Worm (Caenorhabditis elegans): ENCODE data around the gene ZC84.7.

Gene ZC84.7

ce11 chrIII:9185722-9186121, at the start of gene ZC84.7:
Gene ZC84.7 (plus strand): TSS chrIII:9186022.
- TF ChIP-seq ceh-28 (tag; optimal IDR thresholded peaks at IDR 0.05) (no peak), eor-1 (tag; optimal IDR thresholded peaks at IDR 0.05) (no peak), zag-1 (tag; optimal IDR thresholded peaks at IDR 0.05) (no peak), fos-1 (tag; optimal IDR thresholded peaks at IDR 0.05) (no peak), nfya-1 (tag; optimal IDR thresholded peaks at IDR 0.05; ENCODE audit: insufficient read depth) (no peak), fkh-2 (tag; optimal IDR thresholded peaks at IDR 0.05) (no peak), lin-15B (tag; optimal IDR thresholded peaks at IDR 0.05) (no peak), nhr-67 (tag; optimal IDR thresholded peaks at IDR 0.05) (no peak), ceh-82 (tag; optimal IDR thresholded peaks at IDR 0.05) (no peak), elt-2 (tag; optimal IDR thresholded peaks at IDR 0.05) (no peak), snpc-4 (tag; optimal IDR thresholded peaks at IDR 0.05) (no peak), nhr-23 (tag; optimal IDR thresholded peaks at IDR 0.05) (no peak), nhr-12 (tag; optimal IDR thresholded peaks at IDR 0.05) (no peak), sea-2 (GFP tag; optimal IDR thresholded peaks at IDR 0.05) (no peak)

ce11 chrIII:9136587-9136986, 49.2 kb upstream of the ZC84.7 start, which contains the start of gene eat-4:
Gene eat-4 (plus strand): TSS chrIII:9136887.
- TF ChIP-seq nhr-28 (tag; optimal IDR thresholded peaks at IDR 0.05) (no peak), mml-1 (tag; optimal IDR thresholded peaks at IDR 0.05) (no peak)

ce11 chrIII:9138601-9139000, 47.2 kb upstream of the ZC84.7 start, which contains the start of gene ZK512.7:
Gene ZK512.7 (minus strand): TSS chrIII:9138701.
- TF ChIP-seq unc-39 (tag; optimal IDR thresholded peaks at IDR 0.05) (no peak), nhr-12 (tag; optimal IDR thresholded peaks at IDR 0.05) (no peak), nhr-237 (tag; optimal IDR thresholded peaks at IDR 0.05) (no peak), egl-27 (tag; optimal IDR thresholded peaks at IDR 0.05) (no peak), lin-15B (tag; optimal IDR thresholded peaks at IDR 0.05) (no peak), ceh-16 (tag; optimal IDR thresholded peaks at IDR 0.05) (no peak), R02D3.7 (tag; optimal IDR thresholded peaks at IDR 0.05) (no peak), pqm-1 (tag; optimal IDR thresholded peaks at IDR 0.05) (no peak)

DNA sequence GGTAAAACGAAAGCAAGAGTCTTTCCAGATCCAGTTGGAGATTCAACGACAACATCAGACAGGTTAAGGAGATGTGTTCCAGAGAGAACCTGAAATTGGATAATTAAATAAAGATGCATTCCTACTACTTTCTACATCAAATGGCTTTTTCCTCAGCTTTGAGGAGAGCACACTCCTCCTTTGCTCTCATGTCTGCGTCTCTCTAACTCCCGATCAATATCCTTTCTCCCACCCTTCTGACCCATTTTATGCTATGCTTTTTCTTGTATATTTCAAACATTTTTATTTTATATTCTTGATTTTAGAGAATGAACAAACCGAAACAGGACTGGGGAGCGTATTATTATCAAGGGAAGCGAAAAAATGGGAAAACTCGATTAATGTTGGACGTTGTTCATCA, 41.9 kb upstream of the ZC84.7 start, which contains the start of gene ZK512.11:
Gene ZK512.11 (plus strand): TSS at position 301 of the 400 bp plus-strand sequence.
- TF ChIP-seq fkh-2 (tag; optimal IDR thresholded peaks at IDR 0.05) (no peak), hmg-11 (tag; optimal IDR thresholded peaks at IDR 0.05) (peak; percentile 7), elt-3 (tag; optimal IDR thresholded peaks at IDR 0.05) (no peak), pqm-1 (tag; optimal IDR thresholded peaks at IDR 0.05) (no peak), pha-4 (tag; optimal IDR thresholded peaks at IDR 0.05) (no peak), ceh-9 (tag; optimal IDR thresholded peaks at IDR 0.05) (no peak), ceh-82 (tag; optimal IDR thresholded peaks at IDR 0.05) (no peak), nhr-77 (tag; optimal IDR thresholded peaks at IDR 0.05) (no peak), daf-12 (tag; optimal IDR thresholded peaks at IDR 0.05) (no peak), aly-2 (tag; optimal IDR thresholded peaks at IDR 0.05) (no peak), egl-5 (tag; optimal IDR thresholded peaks at IDR 0.05) (no peak), nfya-1 (tag; optimal IDR thresholded peaks at IDR 0.05; ENCODE audit: insufficient read depth) (peak; percentile 11), lin-39 (tag; optimal IDR thresholded peaks at IDR 0.05) (no peak), nhr-11 (tag; optimal IDR thresholded peaks at IDR 0.05) (no peak), fos-1 (tag; optimal IDR thresholded peaks at IDR 0.05) (no peak), ceh-16 (tag; optimal IDR thresholded peaks at IDR 0.05) (no peak)

ce11 chrIII:9144744-9145390, 41.0 kb upstream of the ZC84.7 start, which contains the start of the genes ZK512.2 and ZK512.4:
Gene ZK512.2 (minus strand): TSS chrIII:9144794.
Gene ZK512.4 (plus strand): TSS chrIII:9145340.
- no peak for TF ChIP-seq mml-1 (tag; optimal IDR thresholded peaks at IDR 0.05)
- no peak for TF ChIP-seq unc-62 (GFP tag; optimal IDR thresholded peaks at IDR 0.05)
- peak; percentile 52 for TF ChIP-seq pha-4 (tag; optimal IDR thresholded peaks at IDR 0.05)
- no peak for TF ChIP-seq nhr-76 (tag; optimal IDR thresholded peaks at IDR 0.05)
